Worm (Caenorhabditis elegans) whole organism, L1 larva: ENCODE data around the gene C02F5.13.

Experiments
- fkh-10 ChIP-seq: sonication (generic microtip); optimal IDR thresholded peaks from 2 replicates; lab custom pipeline; 2017; ENCODE audit warnings: missing biosample characterization, missing genetic modification reagents, missing genetic modification characterization
- lin-35 ChIP-seq, 2 experiments: fragments of 150-350 bp; optimal IDR thresholded peaks; 2 replicates each; lab custom pipeline; 2014; ENCODE audit warnings: missing biosample characterization in 2 of 2, missing genetic modification characterization in 2 of 2, missing genetic modification reagents in 2 of 2

DNA sequence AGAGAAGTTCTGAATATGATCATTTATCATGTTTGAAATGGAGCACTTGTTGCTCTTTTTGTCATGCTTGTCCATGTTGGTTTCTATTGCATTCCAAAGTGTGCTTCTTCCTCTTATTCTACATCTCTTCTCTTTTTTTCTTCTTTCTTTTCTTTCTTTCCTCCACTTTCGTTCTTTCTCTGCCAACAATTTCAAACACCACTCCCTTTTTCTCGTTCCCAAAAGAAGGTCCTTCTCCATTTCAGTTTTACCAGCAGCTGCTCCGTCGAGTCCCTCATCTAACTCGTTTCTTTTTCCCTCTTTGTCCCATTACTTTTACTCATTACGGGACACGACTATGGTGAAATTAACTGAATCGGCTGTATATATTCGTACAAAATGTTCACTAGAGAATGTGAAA is 7.8 kb downstream of the C02F5.13 start, which contains the start of gene F09G8.5:
- TF ChIP-seq lin-35 (GFP tag; optimal IDR thresholded peaks at IDR 0.05; lab: Kevin White, UChicago) = no peak
- TF ChIP-seq fkh-10 = no peak
